Worm (Caenorhabditis elegans): ENCODE data around the gene calf-1.

DNA sequence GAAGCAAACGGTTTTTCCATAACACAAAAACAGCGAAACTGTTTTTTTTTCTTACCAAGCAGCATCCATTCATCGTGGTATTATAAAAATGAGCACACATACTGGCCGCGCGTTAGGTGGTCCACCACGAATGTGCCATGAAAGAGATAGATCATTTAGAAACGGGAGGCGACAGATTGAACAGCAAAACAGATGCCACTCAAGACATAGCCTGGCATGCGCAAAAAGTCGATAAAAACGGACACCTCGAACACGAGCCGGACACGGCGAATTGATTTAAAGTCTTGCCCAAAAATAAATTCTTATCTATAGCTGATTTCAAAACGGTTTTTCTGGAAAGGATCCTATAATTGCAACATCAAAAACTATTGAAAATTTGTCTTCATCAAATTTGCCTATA, 21.7 kb downstream of the calf-1 start:
- TF ChIP-seq ztf-11 (tag; optimal IDR thresholded peaks at IDR 0.05) (no peak), mls-2 (tag; optimal IDR thresholded peaks at IDR 0.05) (peak; percentile 44), snpc-4 (tag; optimal IDR thresholded peaks at IDR 0.05) (no peak), nhr-28 (tag; optimal IDR thresholded peaks at IDR 0.05) (no peak), bed-3 (GFP tag; optimal IDR thresholded peaks at IDR 0.05) (no peak), lsy-2 (tag; optimal IDR thresholded peaks at IDR 0.05) (no peak)
